Worm (Caenorhabditis elegans) whole organism, L3 larva: ENCODE results near the gene C07A12.2.

ENCODE experiments used
- egl-27 ChIP-seq: sonication (generic microtip); optimal IDR thresholded peaks from 4 replicates; lab custom pipeline; 2017; ENCODE audit warnings: missing biosample characterization, missing genetic modification reagents, missing genetic modification characterization
- fos-1 ChIP-seq: fragments of 150-350 bp; optimal IDR thresholded peaks from 2 replicates; lab custom pipeline; 2014; ENCODE audit warnings: missing biosample characterization, missing genetic modification characterization
- jun-1 ChIP-seq: fragments of 150-350 bp; optimal IDR thresholded peaks from 2 replicates; lab custom pipeline; 2014; ENCODE audit warnings: missing biosample characterization, missing genetic modification reagents, missing genetic modification characterization
- sea-2 ChIP-seq: fragments of 150-350 bp; sonication (generic microtip); optimal IDR thresholded peaks from 4 replicates; lab custom pipeline; 2014; ENCODE audit warnings: missing biosample characterization, missing genetic modification reagents, missing genetic modification characterization

ce11 chrX:4554385-4554784, 9.7 kb downstream of the C07A12.2 start, which contains the start of gene ham-2:
- TF ChIP-seq jun-1 (no peak), egl-27 (no peak), fos-1 (tag; lab: Kevin White, UChicago) (no peak), sea-2 (GFP tag; lab: Kevin White, UChicago) (no peak)
